Worm (Caenorhabditis elegans): Measurements from ENCODE around the gene bcc-1.

Gene bcc-1

ce11 chrIV:11092502-11093080 lies at the start of gene bcc-1:
Gene bcc-1 (minus strand): TSS chrIV:11092552.
- TF ChIP-seq elt-3 (tag; optimal IDR thresholded peaks at IDR 0.05): no peak
- TF ChIP-seq nhr-11 (tag; optimal IDR thresholded peaks at IDR 0.05): no peak
- no peak for TF ChIP-seq ztf-1 (GFP tag; conservative IDR thresholded peaks at IDR 0.05)
- TF ChIP-seq fos-1 (tag; optimal IDR thresholded peaks at IDR 0.05): peak; percentile 62
- TF ChIP-seq sma-3 (GFP tag; optimal IDR thresholded peaks at IDR 0.05): peak; percentile 45
- TF ChIP-seq mab-5 (tag; optimal IDR thresholded peaks at IDR 0.05): peak; percentile 60
- peak; percentile 57 for TF ChIP-seq nhr-25 (tag; optimal IDR thresholded peaks at IDR 0.05)
- TF ChIP-seq nhr-129 (tag; optimal IDR thresholded peaks at IDR 0.05): no peak
- peak; percentile 18 for TF ChIP-seq nhr-21 (tag; optimal IDR thresholded peaks at IDR 0.05)
- peak; percentile 7 for TF ChIP-seq blmp-1 (tag; optimal IDR thresholded peaks at IDR 0.05; ENCODE audit: insufficient read depth)
- peak; percentile 23 for TF ChIP-seq gmeb-1 (tag; optimal IDR thresholded peaks at IDR 0.05)
- TF ChIP-seq sma-9 (GFP tag; optimal IDR thresholded peaks at IDR 0.05): peak; percentile 42
- TF ChIP-seq sma-9 (tag; optimal IDR thresholded peaks at IDR 0.05): no peak

ce11 chrIV:11131268-11131667 lies 38.9 kb upstream of the bcc-1 start, which contains the start of gene ard-1:
Gene ard-1 (plus strand): TSS chrIV:11131279.
- no peak for TF ChIP-seq snpc-4 (tag; optimal IDR thresholded peaks at IDR 0.05)
- no peak for TF ChIP-seq lin-39 (tag; optimal IDR thresholded peaks at IDR 0.05)
- TF ChIP-seq peb-1 (tag; optimal IDR thresholded peaks at IDR 0.05): no peak
- no peak for TF ChIP-seq aly-2 (tag; optimal IDR thresholded peaks at IDR 0.05)
- TF ChIP-seq unc-39 (tag; optimal IDR thresholded peaks at IDR 0.05): no peak
- TF ChIP-seq mbf-1 (tag; optimal IDR thresholded peaks at IDR 0.05): no peak
- no peak for TF ChIP-seq unc-55 (GFP tag; optimal IDR thresholded peaks at IDR 0.05)
- TF ChIP-seq nhr-21 (tag; optimal IDR thresholded peaks at IDR 0.05): no peak
- no peak for TF ChIP-seq nhr-11 (tag; optimal IDR thresholded peaks at IDR 0.05)
- no peak for TF ChIP-seq nhr-77 (tag; optimal IDR thresholded peaks at IDR 0.05)
- TF ChIP-seq ceh-16 (tag; optimal IDR thresholded peaks at IDR 0.05): no peak
- no peak for TF ChIP-seq egl-27 (tag; optimal IDR thresholded peaks at IDR 0.05)
- TF ChIP-seq F13H6.1 (tag; optimal IDR thresholded peaks at IDR 0.05): no peak
- no peak for TF ChIP-seq mdl-1 (tag; optimal IDR thresholded peaks at IDR 0.05)

DNA sequence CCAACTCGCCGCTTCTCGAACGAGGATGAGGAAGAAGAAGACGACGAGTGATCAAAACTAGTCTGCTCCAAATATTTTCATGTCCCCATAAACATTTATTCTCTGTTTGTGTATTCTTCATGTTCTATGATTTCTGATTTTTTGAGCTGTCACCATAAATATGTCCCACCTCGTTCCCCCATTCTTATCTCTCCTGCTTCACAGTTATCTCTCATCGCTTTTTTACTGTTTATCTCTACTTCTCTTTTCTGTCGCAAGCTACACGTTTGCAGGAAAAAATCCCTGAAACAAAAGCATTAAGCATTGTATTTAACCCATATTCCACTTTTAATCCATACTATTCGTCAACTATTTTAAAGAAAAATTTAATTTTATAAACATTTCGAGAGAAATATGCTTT lies 38.4 kb upstream of the bcc-1 start:
- no peak for TF ChIP-seq nhr-23 (tag; optimal IDR thresholded peaks at IDR 0.05)
- peak; percentile 8 for TF ChIP-seq fos-1 (tag; optimal IDR thresholded peaks at IDR 0.05)
- no peak for TF ChIP-seq R02D3.7 (tag; optimal IDR thresholded peaks at IDR 0.05)
- TF ChIP-seq unc-55 (GFP tag; optimal IDR thresholded peaks at IDR 0.05): peak; percentile 51
- peak in 1 of 2 experiments; percentile 16 for TF ChIP-seq lsy-2 (tag; optimal IDR thresholded peaks at IDR 0.05)
- peak; percentile 9 for TF ChIP-seq nhr-129 (tag; optimal IDR thresholded peaks at IDR 0.05)

- TF ChIP-seq nhr-237 (tag; optimal IDR thresholded peaks at IDR 0.05): no peak
- no peak for TF ChIP-seq elt-1 (tag; optimal IDR thresholded peaks at IDR 0.05)
- no peak for TF ChIP-seq nhr-11 (tag; optimal IDR thresholded peaks at IDR 0.05)
- no peak for TF ChIP-seq lin-39 (tag; optimal IDR thresholded peaks at IDR 0.05)
- TF ChIP-seq crh-2 (tag; optimal IDR thresholded peaks at IDR 0.05): no peak
- no peak for TF ChIP-seq sma-9 (GFP tag; optimal IDR thresholded peaks at IDR 0.05)
- TF ChIP-seq sma-9 (tag; optimal IDR thresholded peaks at IDR 0.05): no peak
- TF ChIP-seq peb-1 (tag; optimal IDR thresholded peaks at IDR 0.05): no peak
- no peak for TF ChIP-seq skn-1 (tag; optimal IDR thresholded peaks at IDR 0.05)
- TF ChIP-seq unc-62 (GFP tag; optimal IDR thresholded peaks at IDR 0.05): no peak
- no peak for TF ChIP-seq ceh-82 (tag; optimal IDR thresholded peaks at IDR 0.05)
- no peak for TF ChIP-seq nhr-23 (tag; optimal IDR thresholded peaks at IDR 0.05)
- no peak for TF ChIP-seq unc-55 (GFP tag; optimal IDR thresholded peaks at IDR 0.05)
- no peak for TF ChIP-seq mab-5 (tag; optimal IDR thresholded peaks at IDR 0.05)
These were observed 33.7 kb upstream of the bcc-1 start for ce11 chrIV:11126028-11126427.

- TF ChIP-seq nhr-11 (tag; optimal IDR thresholded peaks at IDR 0.05) (no peak), nhr-23 (tag; optimal IDR thresholded peaks at IDR 0.05) (no peak), ztf-4 (tag; optimal IDR thresholded peaks at IDR 0.05) (no peak), ZK546.5 (tag; optimal IDR thresholded peaks at IDR 0.05) (no peak), nhr-77 (tag; optimal IDR thresholded peaks at IDR 0.05) (no peak), fos-1 (tag; optimal IDR thresholded peaks at IDR 0.05) (no peak), ceh-82 (tag; optimal IDR thresholded peaks at IDR 0.05) (no peak), nhr-237 (tag; optimal IDR thresholded peaks at IDR 0.05) (no peak), dmd-4 (tag; optimal IDR thresholded peaks at IDR 0.05) (no peak), nhr-6 (tag; optimal IDR thresholded peaks at IDR 0.05) (no peak), elt-3 (tag; optimal IDR thresholded peaks at IDR 0.05) (no peak), sma-3 (GFP tag; optimal IDR thresholded peaks at IDR 0.05) (no peak), nhr-12 (tag; optimal IDR thresholded peaks at IDR 0.05) (no peak), sma-9 (GFP tag; optimal IDR thresholded peaks at IDR 0.05) (no peak), sma-9 (tag; optimal IDR thresholded peaks at IDR 0.05) (no peak), sem-4 (tag; optimal IDR thresholded peaks at IDR 0.05) (no peak), ceh-16 (tag; optimal IDR thresholded peaks at IDR 0.05) (no peak), elt-1 (tag; optimal IDR thresholded peaks at IDR 0.05) (no peak), Y55F3AM.14 (GFP tag; optimal IDR thresholded peaks at IDR 0.05) (no peak)
These were observed 33.5 kb upstream of the bcc-1 start, which contains the start of gene swsn-4 for ce11 chrIV:11126004-11126027. Gene swsn-4 (plus strand): TSS chrIV:11126024.
